Fruit fly (Drosophila melanogaster): ENCODE results near the gene Acat1.

- TF ChIP-seq CG8478 (optimal IDR thresholded peaks at IDR 0.05) (no peak), CTCF (optimal IDR thresholded peaks at IDR 0.05) (no peak)
These were observed 14.5 kb downstream of the Acat1 start, which contains the start of gene Ir7c for dm6 chrX:7874094-7874493.

Measured in S2 (cell line).